Worm (Caenorhabditis elegans) whole organism, midembryonic: Measurements from ENCODE around the gene tag-115.

Experiments used
- T22C8.4 ChIP-seq: fragments of 200-800 bp; sonication (Bioruptor generic); IDR thresholded peaks from 2 replicates; pipeline ENCODE4 v1.3.6; 2022; ENCODE audit warnings: missing genetic modification characterization, missing compliant biosample characterization
- klf-2 ChIP-seq: fragments of 200-800 bp; sonication (Bioruptor generic); conservative IDR thresholded peaks from 2 replicates; pipeline ENCODE4 v1.3.6; 2022; ENCODE audit warnings: missing genetic modification reagents, missing genetic modification characterization, missing compliant biosample characterization
- med-1 ChIP-seq: sonication (generic microtip); optimal IDR thresholded peaks from 2 replicates; lab custom pipeline; 2017; ENCODE audit warnings: missing genetic modification characterization, mild to moderate bottlenecking, missing compliant biosample characterization, antibody characterized with exemption, missing genetic modification reagents; ENCODE audit not compliant: insufficient read depth
- ref-1 ChIP-seq: fragments of 200-800 bp; sonication (Bioruptor generic); conservative IDR thresholded peaks from 2 replicates; pipeline ENCODE4 v1.3.6; 2022; ENCODE audit warnings: missing genetic modification reagents, missing genetic modification characterization, missing compliant biosample characterization
- tab-1 ChIP-seq: fragments of 200-800 bp; sonication (Bioruptor generic); IDR thresholded peaks from 2 replicates; pipeline ENCODE4 v1.3.6; 2022; ENCODE audit warnings: missing genetic modification characterization, missing compliant biosample characterization
- ztf-23 ChIP-seq: fragments of 200-800 bp; sonication (Bioruptor generic); IDR thresholded peaks from 2 replicates; pipeline ENCODE4 v1.3.6; 2022; ENCODE audit warnings: missing genetic modification reagents, missing genetic modification characterization, missing compliant biosample characterization

- TF ChIP-seq med-1 (no peak), klf-2 (no peak), ref-1 (GFP tag; lab: Robert Waterston, UW) (no peak), T22C8.4 (GFP tag; lab: Robert Waterston, UW) (no peak), tab-1 (GFP tag; lab: Robert Waterston, UW) (no peak), ztf-23 (no peak)
These were observed 4.8 kb upstream of the tag-115 start, which contains the start of gene cox-11 for ce11 chrIV:13244024-13244423.
